Worm (Caenorhabditis elegans) whole organism, L2 larva: Measurements from ENCODE around the gene snb-2.

Source experiments
- ceh-16 ChIP-seq: fragments of 150-350 bp; optimal IDR thresholded peaks from 2 replicates; lab custom pipeline; 2014; ENCODE audit warnings: missing biosample characterization, missing genetic modification characterization
- fos-1 ChIP-seq: fragments of 150-350 bp; optimal IDR thresholded peaks from 2 replicates; lab custom pipeline; 2014; ENCODE audit warnings: missing biosample characterization, missing genetic modification characterization
- gmeb-1 ChIP-seq: fragments of 150-350 bp; optimal IDR thresholded peaks from 2 replicates; lab custom pipeline; 2014; ENCODE audit warnings: missing biosample characterization, missing genetic modification characterization
- lin-13 ChIP-seq: fragments of 150-350 bp; optimal IDR thresholded peaks from 2 replicates; lab custom pipeline; 2014; ENCODE audit warnings: missing biosample characterization, missing genetic modification reagents, missing genetic modification characterization
- lin-39 ChIP-seq: fragments of 150-350 bp; optimal IDR thresholded peaks from 2 replicates; lab custom pipeline; 2014; ENCODE audit warnings: missing biosample characterization, missing genetic modification reagents, missing genetic modification characterization
- lsy-2 ChIP-seq, 2 experiments: fragments of 150-350 bp in 1 of 2; sonication (generic microtip) in 1 of 2; optimal IDR thresholded peaks; 2 replicates each; lab custom pipeline; 2014 to 2017; ENCODE audit warnings: missing biosample characterization in 2 of 2, missing genetic modification characterization in 2 of 2
- nhr-11 ChIP-seq: fragments of 150-350 bp; optimal IDR thresholded peaks from 2 replicates; lab custom pipeline; 2014; ENCODE audit warnings: missing biosample characterization, missing genetic modification characterization
- nhr-21 ChIP-seq: fragments of 150-350 bp; optimal IDR thresholded peaks from 2 replicates; lab custom pipeline; 2014; ENCODE audit warnings: missing biosample characterization, missing genetic modification characterization
- nhr-25 ChIP-seq: fragments of 150-350 bp; sonication (generic microtip); optimal IDR thresholded peaks from 3 replicates; lab custom pipeline; 2014; ENCODE audit warnings: missing biosample characterization, missing genetic modification characterization
- sem-4 ChIP-seq: fragments of 150-350 bp; optimal IDR thresholded peaks from 2 replicates; lab custom pipeline; 2014; ENCODE audit warnings: missing biosample characterization, missing genetic modification reagents, missing genetic modification characterization
- unc-62 ChIP-seq: fragments of 150-350 bp; optimal IDR thresholded peaks from 2 replicates; lab custom pipeline; 2014; ENCODE audit warnings: missing biosample characterization, missing genetic modification reagents, missing genetic modification characterization
- ztf-11 ChIP-seq: sonication (generic microtip); optimal IDR thresholded peaks from 2 replicates; lab custom pipeline; 2017; ENCODE audit warnings: missing biosample characterization, missing genetic modification characterization

DNA sequence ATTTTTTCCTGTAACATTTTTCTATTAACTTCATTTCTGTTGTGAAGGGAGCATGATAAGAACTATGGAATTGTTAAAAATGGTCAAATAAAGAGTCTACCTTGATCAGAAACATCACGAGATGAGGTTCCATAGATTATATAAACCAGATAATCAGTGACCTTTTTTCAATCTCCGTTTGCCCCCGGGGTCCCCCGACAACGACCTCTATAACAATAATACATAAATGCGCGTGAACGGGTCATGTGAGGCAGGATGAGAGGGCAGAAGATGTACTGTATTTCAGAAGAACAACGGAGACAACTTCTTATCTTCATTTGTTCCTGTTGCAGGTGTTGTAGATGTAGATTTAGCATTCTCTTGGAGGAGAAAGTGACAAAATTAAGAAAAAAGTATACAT lies 6.1 kb upstream of the snb-2 start:
- TF ChIP-seq nhr-25 (peak; percentile 42), lin-39 (tag; lab: Kevin White, UChicago) (no peak), unc-62 (GFP tag; lab: Kevin White, UChicago) (no peak), gmeb-1 (tag; lab: Kevin White, UChicago) (no peak), fos-1 (tag; lab: Kevin White, UChicago) (no peak), nhr-11 (tag; lab: Kevin White, UChicago) (no peak), nhr-21 (tag; lab: Kevin White, UChicago) (no peak), ceh-16 (no peak), lsy-2 (tag; optimal IDR thresholded peaks at IDR 0.05; lab: Kevin White, UChicago) (no peak), sem-4 (tag; lab: Kevin White, UChicago) (no peak), ztf-11 (tag; lab: Kevin White, UChicago) (no peak), lin-13 (GFP tag; lab: Kevin White, UChicago) (no peak)
